Worm (Caenorhabditis elegans): ENCODE data around the gene gldi-11.
"Not testable (repeated sequence)": the region's sequence is repeated elsewhere in the genome, so short reads cannot be mapped to it uniquely, and the experiment has no call there.

The gldi-11 gene

DNA sequence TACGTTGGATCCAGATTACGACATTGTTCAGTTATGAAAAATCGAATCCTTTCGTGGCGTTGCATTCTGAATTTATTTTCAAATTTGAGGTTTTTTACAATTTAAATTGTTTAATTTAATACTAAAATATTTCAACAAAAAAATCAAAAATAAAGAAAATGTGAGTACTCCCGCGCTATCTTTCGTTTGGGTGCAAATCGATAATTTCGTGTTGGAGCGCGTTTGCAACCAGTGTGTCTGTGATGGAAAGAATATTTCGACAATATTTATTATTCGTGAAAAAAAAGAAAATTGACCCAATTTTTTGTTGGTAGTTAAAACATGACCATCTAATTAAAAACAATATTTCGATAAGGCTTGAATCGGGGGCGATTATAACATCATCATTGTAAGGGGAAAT is 43.6 kb downstream of the gldi-11 start, which contains the start of gene R05F9.9 (continued):
- 0 out of 2 replicates have a peak, but pooled peaks have one; percentile 1 for TF ChIP-seq madf-3 (GFP tag; IDR thresholded peaks at IDR 0.05)
- peak; percentile 8 for TF ChIP-seq snpc-1.3 (tag; optimal IDR thresholded peaks at IDR 0.05; ENCODE audit: insufficient read depth)
- peak; percentile 8 for TF ChIP-seq tlf-1 (GFP tag; optimal IDR thresholded peaks at IDR 0.05)
- TF ChIP-seq Y95B8A.8 (GFP tag; IDR thresholded peaks at IDR 0.05), result peak; percentile 62; the same call in 1 of the 2 replicates
- no peak for TF ChIP-seq madf-8 (GFP tag; conservative IDR thresholded peaks at IDR 0.05)
- peak; percentile 17 for TF ChIP-seq nhr-80 (tag; optimal IDR thresholded peaks at IDR 0.05)
- no peak for TF ChIP-seq snpc-4 (GFP tag; optimal IDR thresholded peaks at IDR 0.05)
- TF ChIP-seq snpc-4 (tag; optimal IDR thresholded peaks at IDR 0.05), result peak in 2 of 4 experiments; percentile 23 to 50
- TF ChIP-seq rpc-1 (optimal IDR thresholded peaks at IDR 0.05), result no peak
- TF ChIP-seq rpc-1 (tag; optimal IDR thresholded peaks at IDR 0.05), result no peak
- peak; percentile 41; the same call in 1 of the 2 replicates for TF ChIP-seq B0336.3 (GFP tag; IDR thresholded peaks at IDR 0.05)
- no peak for TF ChIP-seq F49E8.2 (tag; optimal IDR thresholded peaks at IDR 0.05; ENCODE audit: insufficient read depth)
- TF ChIP-seq lin-40 (tag; optimal IDR thresholded peaks at IDR 0.05), result peak; percentile 8
- TF ChIP-seq snpc-1.1 (tag; optimal IDR thresholded peaks at IDR 0.05; ENCODE audit: insufficient read depth), result no peak
- TF ChIP-seq F39B2.1 (GFP tag; IDR thresholded peaks at IDR 0.05), result 0 out of 2 replicates have a peak, but pooled peaks have one; percentile 15
- no peak for TF ChIP-seq C17E4.6 (GFP tag; IDR thresholded peaks at IDR 0.05)
- no peak for TF ChIP-seq lin-26 (GFP tag; IDR thresholded peaks at IDR 0.05)
- TF ChIP-seq efl-1 (GFP tag; optimal IDR thresholded peaks at IDR 0.05), result peak; percentile 39

DNA sequence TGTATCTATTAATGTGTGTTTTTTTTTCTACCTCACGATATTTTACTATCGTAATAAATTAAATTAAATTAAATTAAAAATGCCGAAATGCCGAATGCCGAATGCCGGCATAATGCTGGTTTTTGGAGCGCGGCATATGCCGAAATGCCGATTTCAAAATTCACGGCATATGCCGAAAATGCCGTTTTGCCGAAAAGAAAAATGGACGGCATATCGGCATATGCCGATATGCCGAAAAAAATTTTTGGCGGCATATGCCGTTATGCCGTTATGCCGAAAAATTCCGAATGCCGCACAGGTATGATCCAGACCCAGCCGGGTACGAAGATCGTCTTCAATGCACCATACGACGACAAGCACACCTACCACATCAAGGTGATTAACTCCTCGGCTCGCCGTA is 47.1 kb downstream of the gldi-11 start, which contains the start of gene msp-32:
TSS of gene msp-32 (plus strand) at position 301 of the 400 bp plus-strand sequence.
- TF ChIP-seq F10E7.11 (tag; optimal IDR thresholded peaks at IDR 0.05); nfya-1 (tag; optimal IDR thresholded peaks at IDR 0.05; ENCODE audit: borderline replicate concordance, insufficient read depth); ztf-18 (tag; optimal IDR thresholded peaks at IDR 0.05): not testable (repeated sequence)

Measured in whole organism, young adult.